Fruit fly (Drosophila melanogaster) whole organism, prepupa: ENCODE measurements around the gene CG7131.
A peak's percentile ranks its signal among the peaks of the same experiment; 100 is the strongest.

Experiments
- Blimp-1 ChIP-seq: fragments of 200-800 bp; sonication (Bioruptor generic); optimal IDR thresholded peaks from 3 replicates; lab custom pipeline; 2017; ENCODE audit warnings: missing biosample characterization, missing genetic modification characterization, mild to moderate bottlenecking, moderate library complexity, missing genetic modification reagents
- CG10631 ChIP-seq: fragments of 200-800 bp; sonication (Bioruptor generic); optimal IDR thresholded peaks from 2 replicates; lab custom pipeline; 2016; ENCODE audit warnings: missing biosample characterization, missing genetic modification characterization
- CG11762 ChIP-seq: fragments of 200-800 bp; sonication (Bioruptor generic); optimal IDR thresholded peaks from 3 replicates; lab custom pipeline; 2016; ENCODE audit warnings: missing biosample characterization, missing genetic modification characterization; ENCODE audit not compliant: insufficient read depth
- CG11902 ChIP-seq: fragments of 200-800 bp; sonication (Bioruptor generic); optimal IDR thresholded peaks from 3 replicates; lab custom pipeline; 2016; ENCODE audit warnings: missing biosample characterization, missing genetic modification characterization
- CG15336 ChIP-seq: fragments of 200-800 bp; sonication (Bioruptor generic); IDR thresholded peaks from 2 replicates; pipeline ENCODE4 v1.3.6; 2022; ENCODE audit warnings: missing biosample characterization, missing genetic modification characterization
- CG3032 ChIP-seq: fragments of 200-800 bp; optimal IDR thresholded peaks from 2 replicates; lab custom pipeline; 2019; ENCODE audit warnings: missing biosample characterization, mild to moderate bottlenecking, missing genetic modification characterization, moderate library complexity
- CG31627 ChIP-seq: fragments of 200-800 bp; sonication (Bioruptor generic); optimal IDR thresholded peaks from 3 replicates; lab custom pipeline; 2016; ENCODE audit warnings: missing biosample characterization, missing genetic modification characterization
- CG34406 ChIP-seq: fragments of 200-800 bp; sonication (Bioruptor generic); optimal IDR thresholded peaks from 3 replicates; lab custom pipeline; 2016; ENCODE audit warnings: missing biosample characterization, missing genetic modification characterization
- CG3919 ChIP-seq: fragments of 200-800 bp; sonication (Bioruptor generic); optimal IDR thresholded peaks from 3 replicates; lab custom pipeline; 2016; ENCODE audit warnings: missing biosample characterization, missing genetic modification characterization
- CG4318 ChIP-seq: fragments of 200-800 bp; sonication (Bioruptor generic); optimal IDR thresholded peaks from 3 replicates; lab custom pipeline; 2017; ENCODE audit warnings: missing biosample characterization, mild to moderate bottlenecking, missing genetic modification characterization
- CG6808 ChIP-seq: fragments of 200-800 bp; sonication (Bioruptor generic); optimal IDR thresholded peaks from 3 replicates; lab custom pipeline; 2017; ENCODE audit warnings: missing biosample characterization, missing genetic modification characterization, mild to moderate bottlenecking, moderate library complexity, missing genetic modification reagents
- CG6854 ChIP-seq: fragments of 200-800 bp; sonication (Bioruptor generic); optimal IDR thresholded peaks from 2 replicates; lab custom pipeline; 2017; ENCODE audit warnings: missing biosample characterization, mild to moderate bottlenecking, missing genetic modification characterization
- CG7368 ChIP-seq: fragments of 200-800 bp; sonication (Bioruptor generic); optimal IDR thresholded peaks from 3 replicates; lab custom pipeline; 2016; ENCODE audit warnings: missing biosample characterization, missing genetic modification characterization
- CG8119 ChIP-seq: fragments of 200-800 bp; sonication (Bioruptor generic); IDR thresholded peaks from 3 replicates; pipeline ENCODE4 v1.3.6; 2022; ENCODE audit warnings: missing biosample characterization, missing genetic modification characterization
- CG8319 ChIP-seq: fragments of 200-800 bp; sonication (Bioruptor generic); optimal IDR thresholded peaks from 3 replicates; lab custom pipeline; 2016; ENCODE audit warnings: missing biosample characterization, missing genetic modification characterization
- CG9139 ChIP-seq: fragments of 200-800 bp; sonication (Bioruptor generic); optimal IDR thresholded peaks from 3 replicates; lab custom pipeline; 2017; ENCODE audit warnings: missing biosample characterization, mild to moderate bottlenecking, missing genetic modification characterization
- Eip75B ChIP-seq: fragments of 200-800 bp; sonication (Bioruptor generic); optimal IDR thresholded peaks from 3 replicates; lab custom pipeline; 2016; ENCODE audit warnings: missing biosample characterization, missing genetic modification characterization
- Eip78C ChIP-seq: fragments of 200-800 bp; sonication (Bioruptor generic); peaks from one replicate; lab custom pipeline; 2016; ENCODE audit warnings: missing biosample characterization, missing genetic modification characterization
- Gug ChIP-seq: fragments of 200-800 bp; sonication (Bioruptor generic); IDR thresholded peaks from 2 replicates; pipeline ENCODE4 v1.3.6; 2022; ENCODE audit warnings: missing biosample characterization, missing genetic modification characterization
- Hr38 ChIP-seq: sonication (Bioruptor generic); optimal IDR thresholded peaks from 2 replicates; lab custom pipeline; 2016; ENCODE audit warnings: missing biosample characterization, missing genetic modification characterization
- Hr39 ChIP-seq: fragments of 200-800 bp; sonication (Bioruptor generic); optimal IDR thresholded peaks from 2 replicates; lab custom pipeline; 2016; ENCODE audit warnings: missing biosample characterization, missing genetic modification characterization
- Hr4 ChIP-seq: fragments of 200-800 bp; sonication (Bioruptor generic); optimal IDR thresholded peaks from 3 replicates; lab custom pipeline; 2016; ENCODE audit warnings: missing biosample characterization, missing genetic modification characterization
- Lpt ChIP-seq: fragments of 200-800 bp; sonication (Bioruptor generic); optimal IDR thresholded peaks from 3 replicates; lab custom pipeline; 2016; ENCODE audit warnings: missing biosample characterization, missing genetic modification characterization
- Met ChIP-seq: fragments of 200-800 bp; sonication (Bioruptor generic); optimal IDR thresholded peaks from 3 replicates; lab custom pipeline; 2016; ENCODE audit warnings: missing biosample characterization, missing genetic modification characterization
- OdsH ChIP-seq: fragments of 200-800 bp; sonication (Bioruptor generic); optimal IDR thresholded peaks from 3 replicates; lab custom pipeline; 2016; ENCODE audit warnings: missing biosample characterization, missing genetic modification characterization
- Smox ChIP-seq: fragments of 200-800 bp; sonication (Bioruptor generic); optimal IDR thresholded peaks from 3 replicates; lab custom pipeline; 2016; ENCODE audit warnings: missing biosample characterization, missing genetic modification characterization
- Sox102F ChIP-seq: fragments of 200-800 bp; sonication (Bioruptor generic); optimal IDR thresholded peaks from 2 replicates; lab custom pipeline; 2016; ENCODE audit warnings: missing biosample characterization, mild to moderate bottlenecking, missing genetic modification characterization
- acj6 ChIP-seq: fragments of 200-800 bp; sonication (Bioruptor generic); optimal IDR thresholded peaks from 3 replicates; lab custom pipeline; 2016; ENCODE audit warnings: missing biosample characterization, missing genetic modification characterization
- dac ChIP-seq: fragments of 200-800 bp; sonication (Bioruptor generic); optimal IDR thresholded peaks from 2 replicates; lab custom pipeline; 2017; ENCODE audit warnings: missing biosample characterization, mild to moderate bottlenecking, missing genetic modification characterization
- dsx ChIP-seq: fragments of 200-800 bp; optimal IDR thresholded peaks from 3 replicates; lab custom pipeline; 2019; ENCODE audit warnings: missing biosample characterization, mild to moderate bottlenecking, missing genetic modification characterization, moderate library complexity; ENCODE audit not compliant: poor library complexity, severe bottlenecking
- eg ChIP-seq: fragments of 200-800 bp; sonication (Bioruptor generic); IDR thresholded peaks from 3 replicates; pipeline ENCODE4 v1.3.6; 2022; ENCODE audit warnings: missing biosample characterization, missing genetic modification characterization
- fd59A ChIP-seq: fragments of 200-800 bp; sonication (Bioruptor generic); optimal IDR thresholded peaks from 2 replicates; lab custom pipeline; 2017; ENCODE audit warnings: missing biosample characterization, mild to moderate bottlenecking, missing genetic modification characterization, missing genetic modification reagents
- fkh ChIP-seq: fragments of 200-800 bp; sonication (Bioruptor generic); optimal IDR thresholded peaks from 3 replicates; lab custom pipeline; 2017; ENCODE audit warnings: missing biosample characterization, mild to moderate bottlenecking, missing genetic modification characterization, moderate library complexity
- lz ChIP-seq: fragments of 200-800 bp; sonication (Bioruptor generic); optimal IDR thresholded peaks from 3 replicates; lab custom pipeline; 2016; ENCODE audit warnings: missing biosample characterization, missing genetic modification characterization
- net ChIP-seq: fragments of 200-800 bp; sonication (Bioruptor generic); optimal IDR thresholded peaks from 3 replicates; lab custom pipeline; 2016; ENCODE audit warnings: missing biosample characterization, missing genetic modification characterization
- salr ChIP-seq, 2 experiments: fragments of 200-800 bp; sonication (Bioruptor generic); optimal IDR thresholded peaks; 3 replicates each; lab custom pipeline; 2016 to 2018; ENCODE audit warnings: missing biosample characterization in 2 of 2, missing genetic modification characterization in 2 of 2, mild to moderate bottlenecking in 1 of 2
- vri ChIP-seq: fragments of 200-800 bp; sonication (Bioruptor generic); optimal IDR thresholded peaks from 3 replicates; lab custom pipeline; 2016; ENCODE audit warnings: missing biosample characterization, mild to moderate bottlenecking, missing genetic modification characterization

Gene CG7131

dm6 chr3R:18310766-18311367, 22.3 kb upstream of the CG7131 start (continued):
- TF ChIP-seq salr (GFP tag; optimal IDR thresholded peaks at IDR 0.05; lab: Kevin White, UChicago) (no peak), Blimp-1 (no peak), dac (no peak), Smox (GFP tag; lab: Kevin White, UChicago) (peak; percentile 8), Hr39 (GFP tag; lab: Kevin White, UChicago) (no peak), CG31627 (no peak), OdsH (GFP tag; lab: Kevin White, UChicago) (peak; percentile 27), CG3032 (tag; lab: Kevin White, UChicago) (no peak), Eip78C (peak; percentile 26), fd59A (GFP tag; lab: Kevin White, UChicago) (no peak), CG3919 (GFP tag; lab: Kevin White, UChicago) (no peak), Eip75B (GFP tag; lab: Kevin White, UChicago) (peak; percentile 2), CG10631 (GFP tag; lab: Kevin White, UChicago) (peak; percentile 58), CG7368 (no peak), CG34406 (GFP tag; lab: Kevin White, UChicago) (peak; percentile 54)

dm6 chr3R:18309910-18310309, 21.3 kb upstream of the CG7131 start:
- TF ChIP-seq Blimp-1 (peak; percentile 40), Eip78C (peak; percentile 61), CG6854 (GFP tag; lab: Kevin White, UChicago) (peak; percentile 14), CG11902 (GFP tag; lab: Kevin White, UChicago) (no peak), Hr39 (GFP tag; lab: Kevin White, UChicago) (no peak)
- TF ChIP-seq, all 60 proteins: peak for 3

- TF ChIP-seq Met: no peak
- TF ChIP-seq net: no peak
- TF ChIP-seq CG15336 (GFP tag; lab: Robert Waterston, UW): no peak
- no peak for TF ChIP-seq Gug (GFP tag; lab: Robert Waterston, UW)
- no peak for TF ChIP-seq fkh (GFP tag; lab: Kevin White, UChicago)
- no peak for TF ChIP-seq Hr4
- TF ChIP-seq CG7368: no peak
- TF ChIP-seq Eip78C: no peak
- TF ChIP-seq CG34406 (GFP tag; lab: Kevin White, UChicago): no peak
- TF ChIP-seq CG4318 (GFP tag; lab: Kevin White, UChicago): no peak
- TF ChIP-seq Hr38 (GFP tag; lab: Kevin White, UChicago): no peak
- TF ChIP-seq Lpt: no peak
- TF ChIP-seq eg (GFP tag; lab: Robert Waterston, UW): no peak
- no peak for TF ChIP-seq CG6808 (GFP tag; lab: Kevin White, UChicago)
- no peak for TF ChIP-seq dsx (GFP tag; lab: Kevin White, UChicago)
- no peak for TF ChIP-seq CG8119
Observed at dm6 chr3R:18302749-18303148, 14.2 kb upstream of the CG7131 start, which contains the start of gene CG7126. CG7126 (minus strand) TSS chr3R:18302849.

dm6 chr3R:18301569-18301968, 13.0 kb upstream of the CG7131 start, which contains the start of gene Polr1E:
Polr1E (minus strand) TSS chr3R:18301728.
- no peak for TF ChIP-seq dac
- TF ChIP-seq CG8119: no peak
- no peak for TF ChIP-seq dsx (GFP tag; lab: Kevin White, UChicago)
- TF ChIP-seq CG9139 (GFP tag; lab: Kevin White, UChicago): no peak
- no peak for TF ChIP-seq vri (GFP tag; lab: Kevin White, UChicago)
- TF ChIP-seq CG11762 (GFP tag; lab: Kevin White, UChicago): no peak
- TF ChIP-seq acj6 (GFP tag; lab: Kevin White, UChicago): no peak
- TF ChIP-seq CG4318 (GFP tag; lab: Kevin White, UChicago): no peak
- no peak for TF ChIP-seq Sox102F
- TF ChIP-seq Gug (GFP tag; lab: Robert Waterston, UW): no peak
- TF ChIP-seq CG8319 (GFP tag; lab: Kevin White, UChicago): no peak
- no peak for TF ChIP-seq lz (GFP tag; lab: Kevin White, UChicago)
- TF ChIP-seq Eip75B (GFP tag; lab: Kevin White, UChicago): no peak
- no peak for TF ChIP-seq Hr39 (GFP tag; lab: Kevin White, UChicago)
